Worm (Caenorhabditis elegans) whole organism, L1 larva: Measurements from ENCODE around the gene cku-80.

Experiments
- alr-1 ChIP-seq: fragments of 200-800 bp; sonication (Bioruptor generic); optimal IDR thresholded peaks from 2 replicates; lab custom pipeline; 2018; ENCODE audit warnings: borderline replicate concordance, mild to moderate bottlenecking, missing genetic modification characterization, missing compliant biosample characterization
- ceh-8 ChIP-seq: fragments of 200-800 bp; sonication (Bioruptor generic); optimal IDR thresholded peaks from 2 replicates; lab custom pipeline; 2018; ENCODE audit warnings: mild to moderate bottlenecking, missing genetic modification characterization, moderate library complexity, missing compliant biosample characterization
- ceh-82 ChIP-seq, 3 experiments: fragments of 150-350 bp in 1 of 3; sonication (generic microtip) in 2 of 3; optimal IDR thresholded peaks; 2 replicates each; lab custom pipeline; 2014 to 2017; ENCODE audit warnings: missing biosample characterization in 3 of 3, missing genetic modification characterization in 3 of 3
- ceh-90 ChIP-seq: sonication (generic microtip); optimal IDR thresholded peaks from 2 replicates; lab custom pipeline; 2016; ENCODE audit warnings: missing genetic modification characterization, missing compliant biosample characterization
- ces-1 ChIP-seq: fragments of 150-350 bp; optimal IDR thresholded peaks from 2 replicates; lab custom pipeline; 2014; ENCODE audit warnings: missing biosample characterization, missing genetic modification reagents, missing genetic modification characterization
- efl-1 ChIP-seq, 4 experiments: fragments of 150-350 bp; optimal IDR thresholded peaks in 3 of 4; peaks in 1 of 4; 1 replicate in 1 of 4; 2 replicates in 3 of 4; lab custom pipeline; 2014; ENCODE audit warnings: missing biosample characterization in 2 of 4, missing genetic modification characterization in 2 of 4, missing genetic modification reagents in 2 of 4
- egl-13 ChIP-seq: sonication (generic microtip); optimal IDR thresholded peaks from 2 replicates; lab custom pipeline; 2016; ENCODE audit warnings: missing genotype, missing genetic modification reagents, missing genetic modification characterization, missing compliant biosample characterization
- elt-2 ChIP-seq: sonication (generic microtip); optimal IDR thresholded peaks from 2 replicates; lab custom pipeline; 2016; ENCODE audit warnings: missing genetic modification characterization, mild to moderate bottlenecking, inconsistent platforms, missing compliant biosample characterization, missing genetic modification reagents
- elt-3 ChIP-seq, 6 experiments: fragments of 150-350 bp in 1 of 6; sonication (generic microtip); optimal IDR thresholded peaks; 2 replicates each; lab custom pipeline; 2017 to 2018; ENCODE audit warnings: missing biosample characterization in 6 of 6, missing genetic modification characterization in 6 of 6, inconsistent platforms in 1 of 6
- fkh-10 ChIP-seq: sonication (generic microtip); optimal IDR thresholded peaks from 2 replicates; lab custom pipeline; 2017; ENCODE audit warnings: missing biosample characterization, missing genetic modification reagents, missing genetic modification characterization
- fkh-4 ChIP-seq: sonication (generic microtip); optimal IDR thresholded peaks from 2 replicates; lab custom pipeline; 2016; ENCODE audit warnings: missing compliant biosample characterization, missing genetic modification characterization, borderline replicate concordance
- fkh-8 ChIP-seq: sonication (generic microtip); optimal IDR thresholded peaks from 2 replicates; lab custom pipeline; 2016; ENCODE audit warnings: mild to moderate bottlenecking, missing genetic modification characterization, missing compliant biosample characterization
- grh-1 ChIP-seq: fragments of 200-800 bp; sonication (Bioruptor generic); IDR thresholded peaks from 2 replicates; pipeline ENCODE4 v1.3.6; 2022; ENCODE audit warnings: missing genetic modification reagents, missing genetic modification characterization, missing compliant biosample characterization
- hlh-4 ChIP-seq: sonication (generic microtip); optimal IDR thresholded peaks from 2 replicates; lab custom pipeline; 2016; ENCODE audit warnings: mild to moderate bottlenecking, missing genetic modification characterization, missing compliant biosample characterization
- hpl-2 ChIP-seq: fragments of 150-350 bp; optimal IDR thresholded peaks from 2 replicates; lab custom pipeline; 2014; ENCODE audit warnings: missing biosample characterization, missing genetic modification reagents, missing genetic modification characterization
- isw-1 ChIP-seq: fragments of 200-800 bp; sonication (Bioruptor generic); IDR thresholded peaks from 2 replicates; pipeline ENCODE4 v1.3.6; 2022; ENCODE audit warnings: missing genetic modification characterization, missing compliant biosample characterization
- lin-14 ChIP-seq: fragments of 200-800 bp; sonication (Bioruptor generic); optimal IDR thresholded peaks from 2 replicates; lab custom pipeline; 2018; ENCODE audit warnings: mild to moderate bottlenecking, missing genetic modification characterization, moderate library complexity, missing compliant biosample characterization
- lin-35 ChIP-seq, 2 experiments: fragments of 150-350 bp; optimal IDR thresholded peaks; 2 replicates each; lab custom pipeline; 2014; ENCODE audit warnings: missing biosample characterization in 2 of 2, missing genetic modification characterization in 2 of 2, missing genetic modification reagents in 2 of 2
- lsy-2 ChIP-seq, 2 experiments: fragments of 150-350 bp; optimal IDR thresholded peaks; 2 replicates each; lab custom pipeline; 2014; ENCODE audit warnings: missing biosample characterization in 2 of 2, missing genetic modification characterization in 2 of 2
- mdl-1 ChIP-seq, 2 experiments: fragments of 150-350 bp; optimal IDR thresholded peaks; 2 replicates each; lab custom pipeline; 2014 to 2017; ENCODE audit warnings: missing biosample characterization in 2 of 2, missing genetic modification characterization in 2 of 2, inconsistent platforms in 1 of 2
- mep-1 ChIP-seq: fragments of 150-350 bp; optimal IDR thresholded peaks from 2 replicates; lab custom pipeline; 2014; ENCODE audit warnings: missing biosample characterization, missing genetic modification characterization
- nhr-11 ChIP-seq: fragments of 150-350 bp; optimal IDR thresholded peaks from 2 replicates; lab custom pipeline; 2014; ENCODE audit warnings: missing biosample characterization, missing genetic modification characterization
- nhr-12 ChIP-seq: sonication (generic microtip); optimal IDR thresholded peaks from 2 replicates; lab custom pipeline; 2017; ENCODE audit warnings: missing biosample characterization, missing genetic modification characterization
- nhr-19 ChIP-seq: fragments of 200-800 bp; sonication (Bioruptor generic); conservative IDR thresholded peaks from 2 replicates; pipeline ENCODE4 v1.3.6; 2022; ENCODE audit warnings: missing genetic modification characterization, missing compliant biosample characterization
- nhr-20 ChIP-seq: sonication (generic microtip); optimal IDR thresholded peaks from 2 replicates; lab custom pipeline; 2016; ENCODE audit warnings: mild to moderate bottlenecking, missing genetic modification characterization, missing compliant biosample characterization
- nhr-84 ChIP-seq: sonication (generic microtip); optimal IDR thresholded peaks from 2 replicates; lab custom pipeline; 2017; ENCODE audit warnings: missing biosample characterization, missing genetic modification characterization
- nhr-85 ChIP-seq: sonication (generic microtip); peaks from one replicate; lab custom pipeline; 2016; ENCODE audit warnings: missing genetic modification characterization, inconsistent platforms, missing compliant biosample characterization
- nhr-90 ChIP-seq: sonication (generic microtip); optimal IDR thresholded peaks from 2 replicates; lab custom pipeline; 2016; ENCODE audit warnings: mild to moderate bottlenecking, missing genetic modification characterization, missing compliant biosample characterization; ENCODE audit not compliant: poor library complexity
- pax-3 ChIP-seq: fragments of 200-800 bp; sonication (Bioruptor generic); optimal IDR thresholded peaks from 2 replicates; lab custom pipeline; 2018; ENCODE audit warnings: mild to moderate bottlenecking, missing genetic modification characterization, moderate library complexity, missing compliant biosample characterization
- rnt-1 ChIP-seq: sonication (generic microtip); optimal IDR thresholded peaks from 2 replicates; lab custom pipeline; 2016; ENCODE audit warnings: mild to moderate bottlenecking, missing genetic modification characterization, moderate library complexity, missing compliant biosample characterization
- skn-1 ChIP-seq: fragments of 150-350 bp; optimal IDR thresholded peaks from 2 replicates; lab custom pipeline; 2014; ENCODE audit warnings: missing biosample characterization, missing genetic modification characterization
- snpc-4 ChIP-seq: fragments of 150-350 bp; optimal IDR thresholded peaks from 2 replicates; lab custom pipeline; 2014; ENCODE audit warnings: missing biosample characterization, missing genetic modification characterization
- snu-23 ChIP-seq: sonication (generic microtip); optimal IDR thresholded peaks from 2 replicates; lab custom pipeline; 2016; ENCODE audit warnings: missing genetic modification characterization, missing compliant biosample characterization
- sox-4 ChIP-seq: sonication (generic microtip); optimal IDR thresholded peaks from 2 replicates; lab custom pipeline; 2016; ENCODE audit warnings: missing genetic modification characterization, missing compliant biosample characterization
- unc-130 ChIP-seq: fragments of 150-350 bp; optimal IDR thresholded peaks from 2 replicates; lab custom pipeline; 2017; ENCODE audit warnings: missing biosample characterization, missing genetic modification characterization, inconsistent platforms
- unc-98 ChIP-seq: fragments of 200-800 bp; sonication (Bioruptor generic); IDR thresholded peaks from 2 replicates; pipeline ENCODE4 v1.3.6; 2022; ENCODE audit warnings: missing genetic modification characterization, missing compliant biosample characterization
- vab-15 ChIP-seq: sonication (generic microtip); optimal IDR thresholded peaks from 2 replicates; lab custom pipeline; 2017; ENCODE audit warnings: missing genotype, mild to moderate bottlenecking, missing genetic modification characterization, missing compliant biosample characterization
- zag-1 ChIP-seq: fragments of 150-350 bp; optimal IDR thresholded peaks from 2 replicates; lab custom pipeline; 2014; ENCODE audit warnings: missing biosample characterization, missing genetic modification characterization

Gene cku-80

DNA sequence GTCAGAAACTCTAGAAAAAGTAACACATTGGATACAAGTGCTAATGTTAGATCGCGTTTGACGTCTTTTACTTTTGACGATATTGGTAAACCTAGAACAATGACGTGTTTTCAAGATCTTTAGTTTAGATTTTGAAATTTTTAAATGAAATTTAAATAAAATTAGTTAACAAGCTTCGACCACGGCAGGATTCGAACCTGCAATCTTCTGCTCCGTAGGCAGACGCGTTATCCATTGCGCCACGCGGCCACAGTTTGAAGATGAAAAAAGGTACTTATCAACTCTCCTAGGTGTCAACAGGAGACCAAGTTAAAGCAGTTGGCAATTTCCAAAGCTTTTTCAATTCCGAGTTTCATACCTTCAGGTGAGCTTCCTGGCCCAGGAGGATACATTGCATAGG is 29.7 kb downstream of the cku-80 start:
- TF ChIP-seq mdl-1 (tag; optimal IDR thresholded peaks at IDR 0.05; lab: Kevin White, UChicago) (no peak), snu-23 (GFP tag; lab: Kevin White, UChicago) (peak; percentile 13), nhr-19 (GFP tag; lab: Robert Waterston, UW) (no peak), rnt-1 (tag; lab: Kevin White, UChicago) (peak; percentile 30), efl-1 (optimal IDR thresholded peaks at IDR 0.05; lab: Kevin White, UChicago) (peak in 1 of 2 experiments; percentile 14), efl-1 (GFP tag; optimal IDR thresholded peaks at IDR 0.05 in 1 of 2; lab: Kevin White, UChicago) (no peak), lsy-2 (tag; optimal IDR thresholded peaks at IDR 0.05; lab: Kevin White, UChicago) (peak in 1 of 2 experiments; percentile 35), isw-1 (GFP tag; lab: Robert Waterston, UW) (no peak), nhr-84 (no peak), lin-35 (GFP tag; optimal IDR thresholded peaks at IDR 0.05; lab: Kevin White, UChicago) (peak in 1 of 2 experiments; percentile 34), nhr-85 (tag; lab: Kevin White, UChicago) (peak; percentile 60), nhr-11 (no peak), nhr-20 (tag; lab: Kevin White, UChicago) (no peak)

DNA sequence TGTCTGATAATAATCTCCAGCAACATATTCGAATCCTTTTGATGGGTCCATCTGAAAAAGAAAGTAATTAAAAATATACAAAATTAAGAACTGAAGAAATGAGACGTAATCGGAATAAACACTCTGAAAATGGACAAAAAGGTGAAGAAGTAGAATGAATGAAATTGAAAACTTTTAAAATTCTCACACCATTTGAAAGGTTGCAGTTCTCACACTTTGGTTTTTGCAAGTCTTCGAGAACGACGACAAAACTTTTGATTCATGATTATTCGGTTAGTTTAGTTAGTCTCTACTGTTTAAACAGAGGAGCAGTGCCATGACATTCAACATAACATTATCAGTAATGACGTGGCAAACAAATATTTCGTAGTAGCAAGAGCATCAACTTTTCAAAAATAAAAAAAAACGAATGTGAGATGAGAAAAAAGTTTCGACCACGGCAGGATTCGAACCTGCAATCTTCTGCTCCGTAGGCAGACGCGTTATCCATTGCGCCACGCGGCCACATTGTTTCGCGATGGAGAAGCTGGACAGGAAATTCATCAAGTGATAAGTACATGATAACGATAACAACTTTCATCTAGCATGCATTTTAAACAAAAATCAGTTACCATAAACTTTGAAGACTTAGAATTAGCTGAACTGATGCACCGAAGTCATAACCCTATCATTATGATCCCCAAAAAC is 30.4 kb downstream of the cku-80 start, which contains the start of gene ceh-43:
ceh-43 (minus strand) TSS at position 51 of the 687 bp plus-strand sequence.
- TF ChIP-seq zag-1 (tag; lab: Kevin White, UChicago), result no peak
- no peak for TF ChIP-seq mdl-1 (tag; optimal IDR thresholded peaks at IDR 0.05; lab: Kevin White, UChicago)
- TF ChIP-seq fkh-4, result no peak
- TF ChIP-seq unc-130 (tag; lab: Kevin White, UChicago), result no peak
- no peak for TF ChIP-seq nhr-90 (tag; lab: Kevin White, UChicago)
- TF ChIP-seq alr-1 (tag; lab: Kevin White, UChicago), result no peak
- TF ChIP-seq ces-1, result no peak
- TF ChIP-seq elt-3 (tag; optimal IDR thresholded peaks at IDR 0.05; lab: Kevin White, UChicago), result no peak
- TF ChIP-seq efl-1 (optimal IDR thresholded peaks at IDR 0.05; lab: Kevin White, UChicago), result no peak
- peak in 1 of 2 experiments; percentile 63 for TF ChIP-seq efl-1 (GFP tag; optimal IDR thresholded peaks at IDR 0.05 in 1 of 2; lab: Kevin White, UChicago)
- TF ChIP-seq snpc-4 (tag; lab: Kevin White, UChicago), result no peak
- TF ChIP-seq egl-13 (tag; lab: Kevin White, UChicago), result no peak
- peak in 1 of 2 experiments; percentile 27 for TF ChIP-seq lin-35 (GFP tag; optimal IDR thresholded peaks at IDR 0.05; lab: Kevin White, UChicago)
- no peak for TF ChIP-seq hpl-2
- TF ChIP-seq elt-2 (tag; lab: Kevin White, UChicago), result peak; percentile 14
- TF ChIP-seq unc-98 (GFP tag; lab: Robert Waterston, UW), result no peak
- no peak for TF ChIP-seq ceh-90 (tag; lab: Kevin White, UChicago)
- TF ChIP-seq fkh-10 (GFP tag; lab: Kevin White, UChicago), result no peak

- TF ChIP-seq pax-3 (tag; lab: Kevin White, UChicago), result peak; percentile 1
- TF ChIP-seq efl-1 (optimal IDR thresholded peaks at IDR 0.05; lab: Kevin White, UChicago), result no peak
- TF ChIP-seq efl-1 (GFP tag; optimal IDR thresholded peaks at IDR 0.05 in 1 of 2; lab: Kevin White, UChicago), result no peak
- TF ChIP-seq fkh-8 (tag; lab: Kevin White, UChicago), result no peak
- TF ChIP-seq hlh-4 (tag; lab: Kevin White, UChicago), result no peak
- peak in 1 of 2 experiments; percentile 12 for TF ChIP-seq lsy-2 (tag; optimal IDR thresholded peaks at IDR 0.05; lab: Kevin White, UChicago)
- no peak for TF ChIP-seq skn-1 (tag; lab: Kevin White, UChicago)
- TF ChIP-seq rnt-1 (tag; lab: Kevin White, UChicago), result no peak
- peak; percentile 42 for TF ChIP-seq lin-14 (GFP tag; lab: Kevin White, UChicago)
- no peak for TF ChIP-seq nhr-20 (tag; lab: Kevin White, UChicago)
Observed at ce11 chrIII:4450773-4451423, 31.2 kb downstream of the cku-80 start.

- TF ChIP-seq lsy-2 (tag; optimal IDR thresholded peaks at IDR 0.05; lab: Kevin White, UChicago) (peak in 1 of 2 experiments; percentile 31), ceh-8 (GFP tag; lab: Kevin White, UChicago) (peak; percentile 8), mep-1 (tag; lab: Kevin White, UChicago) (no peak), pax-3 (tag; lab: Kevin White, UChicago) (no peak), skn-1 (tag; lab: Kevin White, UChicago) (no peak), nhr-11 (no peak), nhr-20 (tag; lab: Kevin White, UChicago) (no peak), nhr-90 (tag; lab: Kevin White, UChicago) (no peak), vab-15 (tag; lab: Kevin White, UChicago) (no peak), nhr-85 (tag; lab: Kevin White, UChicago) (peak; percentile 76), nhr-12 (no peak), elt-2 (tag; lab: Kevin White, UChicago) (no peak), ceh-82 (tag; optimal IDR thresholded peaks at IDR 0.05; lab: Kevin White, UChicago) (peak in 1 of 3 experiments; percentile 5), grh-1 (GFP tag; lab: Robert Waterston, UW) (peak; percentile 26; the same call in 1 of the 2 replicates), sox-4 (tag; lab: Kevin White, UChicago) (no peak), lin-14 (GFP tag; lab: Kevin White, UChicago) (peak; percentile 47)
Observed at ce11 chrIII:4452749-4453148, 33.1 kb downstream of the cku-80 start.
